Fruit fly (Drosophila melanogaster): ENCODE results near the gene gammaTub23C.

gammaTub23C gene

DNA sequence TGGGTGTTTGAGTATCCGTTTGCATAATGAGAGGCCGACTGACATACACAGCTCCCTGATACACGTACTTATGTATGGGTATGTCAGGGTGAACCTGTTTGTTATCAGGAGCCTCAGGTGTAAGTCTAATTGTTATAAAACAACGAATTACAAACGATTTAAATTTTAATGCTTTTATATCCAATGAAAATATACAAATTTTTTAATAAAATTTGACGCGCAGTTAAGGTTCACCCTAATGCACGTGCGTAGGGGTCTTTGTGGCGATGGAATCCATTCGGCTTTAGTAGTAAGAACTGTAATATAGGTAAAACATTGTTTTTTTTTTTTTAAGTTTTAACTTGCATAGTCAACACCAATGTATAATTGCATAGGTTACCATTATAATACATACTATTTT, 28.2 kb upstream of the gammaTub23C start (continued):
- no peak for TF ChIP-seq jing (GFP tag; optimal IDR thresholded peaks at IDR 0.05)
- no peak for TF ChIP-seq Hmx (GFP tag; optimal IDR thresholded peaks at IDR 0.05)
- no peak for TF ChIP-seq ac (GFP tag; optimal IDR thresholded peaks at IDR 0.05)
- no peak for TF ChIP-seq tio (GFP tag; optimal IDR thresholded peaks at IDR 0.05)
- TF ChIP-seq CG11695 (GFP tag; IDR thresholded peaks at IDR 0.05) = 0 out of 3 replicates have a peak, but pooled peaks have one; percentile 17
- peak; percentile 45; the same call in 1 of the 3 replicates for TF ChIP-seq ci (GFP tag; IDR thresholded peaks at IDR 0.05)
- TF ChIP-seq exex (tag; optimal IDR thresholded peaks at IDR 0.05) = no peak
- TF ChIP-seq cas (GFP tag; IDR thresholded peaks at IDR 0.05) = no peak
- TF ChIP-seq Dbx (GFP tag; IDR thresholded peaks at IDR 0.05) = peak; percentile 9; the same call in 1 of the 3 replicates
- no peak for TF ChIP-seq gfzf (GFP tag; optimal IDR thresholded peaks at IDR 0.05)
- no peak for TF ChIP-seq ttk (GFP tag; IDR thresholded peaks at IDR 0.05)
- TF ChIP-seq nau (GFP tag; optimal IDR thresholded peaks at IDR 0.05) = no peak
- TF ChIP-seq Eip74EF (GFP tag; optimal IDR thresholded peaks at IDR 0.05) = no peak
- TF ChIP-seq Fer3 (tag; optimal IDR thresholded peaks at IDR 0.05) = peak; percentile 14

- TF ChIP-seq CG16813 (GFP tag; IDR thresholded peaks at IDR 0.05; ENCODE audit: partially characterized antibody) (0 out of 3 replicates have a peak, but pooled peaks have one; percentile 25), cad (GFP tag; optimal IDR thresholded peaks at IDR 0.05) (peak; percentile 95), ro (GFP tag; IDR thresholded peaks at IDR 0.05) (no peak), dati (GFP tag; IDR thresholded peaks at IDR 0.05) (no peak), stwl (tag; optimal IDR thresholded peaks at IDR 0.05) (peak; percentile 6), kah (GFP tag; optimal IDR thresholded peaks at IDR 0.05) (no peak), Tbp (GFP tag; optimal IDR thresholded peaks at IDR 0.05) (peak; percentile 73), Meics (GFP tag; optimal IDR thresholded peaks at IDR 0.05) (no peak), CG6654 (GFP tag; optimal IDR thresholded peaks at IDR 0.05) (peak; percentile 98), slp2 (GFP tag; optimal IDR thresholded peaks at IDR 0.05) (no peak), CkIIα-i1 (GFP tag; IDR thresholded peaks at IDR 0.05) (no peak), Scr (GFP tag; IDR thresholded peaks at IDR 0.05; ENCODE audit: partially characterized antibody) (0 out of 2 replicates have a peak, but pooled peaks have one; percentile 14), knrl (GFP tag; IDR thresholded peaks at IDR 0.05; ENCODE audit: partially characterized antibody) (peak; percentile 40; the same call in 1 of the 3 replicates), CG11696 (GFP tag; IDR thresholded peaks at IDR 0.05) (peak; percentile 89), jigr1 (GFP tag; IDR thresholded peaks at IDR 0.05) (no peak), sens (GFP tag) (peak; percentile 52), Hmx (GFP tag; optimal IDR thresholded peaks at IDR 0.05) (no peak), bigmax (GFP tag; optimal IDR thresholded peaks at IDR 0.05) (no peak)
Observed at dm6 chr2L:2945438-2946220, 27.1 kb upstream of the gammaTub23C start.

- TF ChIP-seq tin (GFP tag; optimal IDR thresholded peaks at IDR 0.05) = no peak
- no peak for TF ChIP-seq Poxn (GFP tag; IDR thresholded peaks at IDR 0.05)
- no peak for TF ChIP-seq H2.0 (GFP tag; IDR thresholded peaks at IDR 0.05)
- TF ChIP-seq Jarid2 (GFP tag; optimal IDR thresholded peaks at IDR 0.05) = no peak
- no peak for TF ChIP-seq Bgb (GFP tag; IDR thresholded peaks at IDR 0.05; ENCODE audit: partially characterized antibody)
- no peak for TF ChIP-seq CG11456 (GFP tag; IDR thresholded peaks at IDR 0.05)
- no peak for TF ChIP-seq wor (GFP tag; IDR thresholded peaks at IDR 0.05)
- TF ChIP-seq CG7987 (GFP tag; optimal IDR thresholded peaks at IDR 0.05) = no peak
- TF ChIP-seq chif (GFP tag; optimal IDR thresholded peaks at IDR 0.05) = no peak
- no peak for TF ChIP-seq fd3F (GFP tag; optimal IDR thresholded peaks at IDR 0.05)
- TF ChIP-seq CG7928 (GFP tag; optimal IDR thresholded peaks at IDR 0.05) = no peak
- TF ChIP-seq CG10654 (GFP tag; optimal IDR thresholded peaks at IDR 0.05) = no peak
- no peak for TF ChIP-seq Hr3 (GFP tag; optimal IDR thresholded peaks at IDR 0.05)
- peak; percentile 7 for TF ChIP-seq Myb (GFP tag; optimal IDR thresholded peaks at IDR 0.05)
- TF ChIP-seq Nf-YC (tag; optimal IDR thresholded peaks at IDR 0.05) = no peak
- 0 out of 3 replicates have a peak, but pooled peaks have one; percentile 24 for TF ChIP-seq CG16813 (GFP tag; IDR thresholded peaks at IDR 0.05; ENCODE audit: partially characterized antibody)
- TF ChIP-seq HmgZ (tag; optimal IDR thresholded peaks at IDR 0.05) = no peak
- peak; percentile 92 for TF ChIP-seq stwl (tag; optimal IDR thresholded peaks at IDR 0.05)
- no peak for TF ChIP-seq CG4617 (GFP tag; optimal IDR thresholded peaks at IDR 0.05; ENCODE audit: borderline replicate concordance)
Observed at dm6 chr2L:2954472-2954871, 18.2 kb upstream of the gammaTub23C start, which contains the start of gene Rbp9. TSS of gene Rbp9 (plus strand) at chr2L:2954762.
